Worm (Caenorhabditis elegans) whole organism, L2 larva: Measurements from ENCODE around the gene H12I19.115.

ENCODE experiments used
- C34F6.9 ChIP-seq: fragments of 150-350 bp; optimal IDR thresholded peaks from 2 replicates; lab custom pipeline; 2014; ENCODE audit warnings: missing biosample characterization, missing genetic modification characterization
- F13H6.1 ChIP-seq: sonication (generic microtip); optimal IDR thresholded peaks from 2 replicates; lab custom pipeline; 2016; ENCODE audit warnings: missing genetic modification characterization, missing compliant biosample characterization
- R02D3.7 ChIP-seq: fragments of 150-350 bp; optimal IDR thresholded peaks from 2 replicates; lab custom pipeline; 2014; ENCODE audit warnings: missing biosample characterization, missing genetic modification characterization
- Y55F3AM.14 ChIP-seq: fragments of 200-800 bp; sonication (Bioruptor generic); optimal IDR thresholded peaks from 2 replicates; lab custom pipeline; 2018; ENCODE audit warnings: mild to moderate bottlenecking, missing genetic modification characterization, missing compliant biosample characterization
- ZK546.5 ChIP-seq: sonication (generic microtip); optimal IDR thresholded peaks from 2 replicates; lab custom pipeline; 2017; ENCODE audit warnings: missing biosample characterization, missing genetic modification characterization
- alr-1 ChIP-seq: fragments of 150-350 bp; optimal IDR thresholded peaks from 2 replicates; lab custom pipeline; 2014; ENCODE audit warnings: missing biosample characterization, missing genetic modification characterization
- aly-2 ChIP-seq: fragments of 150-350 bp; optimal IDR thresholded peaks from 2 replicates; lab custom pipeline; 2014; ENCODE audit warnings: missing biosample characterization, missing genetic modification characterization
- ama-1 ChIP-seq: fragments of 150-350 bp; optimal IDR thresholded peaks from 2 replicates; lab custom pipeline; 2018; ENCODE audit warnings: inconsistent platforms
- blmp-1 ChIP-seq: sonication (generic microtip); optimal IDR thresholded peaks from 2 replicates; lab custom pipeline; 2017; ENCODE audit warnings: missing genetic modification characterization, mild to moderate bottlenecking, missing compliant biosample characterization, antibody characterized with exemption, moderate library complexity; ENCODE audit not compliant: insufficient read depth
- ceh-82 ChIP-seq: fragments of 150-350 bp; optimal IDR thresholded peaks from 2 replicates; lab custom pipeline; 2014; ENCODE audit warnings: missing biosample characterization, missing genetic modification characterization
- crh-2 ChIP-seq: sonication (generic microtip); optimal IDR thresholded peaks from 2 replicates; lab custom pipeline; 2017; ENCODE audit warnings: missing biosample characterization, missing genetic modification characterization
- dmd-4 ChIP-seq: sonication (generic microtip); optimal IDR thresholded peaks from 2 replicates; lab custom pipeline; 2017; ENCODE audit warnings: missing biosample characterization, missing genetic modification characterization
- egl-27 ChIP-seq: sonication (generic microtip); optimal IDR thresholded peaks from 3 replicates; lab custom pipeline; 2017; ENCODE audit warnings: missing biosample characterization, missing genetic modification reagents, missing genetic modification characterization
- elt-3 ChIP-seq: sonication (generic microtip); optimal IDR thresholded peaks from 2 replicates; lab custom pipeline; 2017; ENCODE audit warnings: missing biosample characterization, missing genetic modification characterization
- fos-1 ChIP-seq: fragments of 150-350 bp; optimal IDR thresholded peaks from 2 replicates; lab custom pipeline; 2014; ENCODE audit warnings: missing biosample characterization, missing genetic modification characterization
- lin-11 ChIP-seq: fragments of 150-350 bp; sonication (generic microtip); optimal IDR thresholded peaks from 2 replicates; lab custom pipeline; 2014; ENCODE audit warnings: missing biosample characterization, missing genetic modification characterization, inconsistent platforms, mixed read lengths
- lin-13 ChIP-seq: fragments of 150-350 bp; optimal IDR thresholded peaks from 2 replicates; lab custom pipeline; 2014; ENCODE audit warnings: missing biosample characterization, missing genetic modification reagents, missing genetic modification characterization
- lsy-2 ChIP-seq, 2 experiments: fragments of 150-350 bp in 1 of 2; sonication (generic microtip) in 1 of 2; optimal IDR thresholded peaks; 2 replicates each; lab custom pipeline; 2014 to 2017; ENCODE audit warnings: missing biosample characterization in 2 of 2, missing genetic modification characterization in 2 of 2
- mab-5 ChIP-seq: fragments of 150-350 bp; optimal IDR thresholded peaks from 2 replicates; lab custom pipeline; 2014; ENCODE audit warnings: missing biosample characterization, missing genetic modification characterization
- mbf-1 ChIP-seq: sonication (generic microtip); optimal IDR thresholded peaks from 2 replicates; lab custom pipeline; 2017; ENCODE audit warnings: missing biosample characterization, missing genetic modification characterization
- nhr-11 ChIP-seq: fragments of 150-350 bp; optimal IDR thresholded peaks from 2 replicates; lab custom pipeline; 2014; ENCODE audit warnings: missing biosample characterization, missing genetic modification characterization
- nhr-12 ChIP-seq: fragments of 150-350 bp; optimal IDR thresholded peaks from 2 replicates; lab custom pipeline; 2014; ENCODE audit warnings: missing biosample characterization, missing genetic modification characterization
- nhr-129 ChIP-seq: fragments of 150-350 bp; optimal IDR thresholded peaks from 2 replicates; lab custom pipeline; 2014; ENCODE audit warnings: missing biosample characterization, missing genetic modification characterization
- nhr-21 ChIP-seq: fragments of 150-350 bp; optimal IDR thresholded peaks from 2 replicates; lab custom pipeline; 2014; ENCODE audit warnings: missing biosample characterization, missing genetic modification characterization
- nhr-23 ChIP-seq: fragments of 150-350 bp; optimal IDR thresholded peaks from 2 replicates; lab custom pipeline; 2014; ENCODE audit warnings: missing biosample characterization, missing genetic modification reagents, missing genetic modification characterization
- nhr-237 ChIP-seq: fragments of 150-350 bp; optimal IDR thresholded peaks from 2 replicates; lab custom pipeline; 2014; ENCODE audit warnings: missing biosample characterization, missing genetic modification characterization
- nhr-25 ChIP-seq: fragments of 150-350 bp; sonication (generic microtip); optimal IDR thresholded peaks from 3 replicates; lab custom pipeline; 2014; ENCODE audit warnings: missing biosample characterization, missing genetic modification characterization
- nhr-6 ChIP-seq: fragments of 150-350 bp; optimal IDR thresholded peaks from 2 replicates; lab custom pipeline; 2014; ENCODE audit warnings: missing biosample characterization, missing genetic modification characterization
- nhr-77 ChIP-seq: fragments of 150-350 bp; optimal IDR thresholded peaks from 2 replicates; lab custom pipeline; 2014; ENCODE audit warnings: missing biosample characterization, missing genetic modification characterization
- peb-1 ChIP-seq: fragments of 150-350 bp; optimal IDR thresholded peaks from 2 replicates; lab custom pipeline; 2014; ENCODE audit warnings: missing biosample characterization, missing genetic modification characterization
- sem-4 ChIP-seq: fragments of 150-350 bp; optimal IDR thresholded peaks from 2 replicates; lab custom pipeline; 2014; ENCODE audit warnings: missing biosample characterization, missing genetic modification reagents, missing genetic modification characterization
- skn-1 ChIP-seq: sonication (generic microtip); optimal IDR thresholded peaks from 2 replicates; lab custom pipeline; 2017; ENCODE audit warnings: missing biosample characterization, missing genetic modification characterization
- sma-3 ChIP-seq: sonication (generic microtip); optimal IDR thresholded peaks from 2 replicates; lab custom pipeline; 2016; ENCODE audit warnings: missing genetic modification reagents, missing genetic modification characterization, missing compliant biosample characterization
- sma-9 ChIP-seq, 2 experiments: fragments of 150-350 bp in 1 of 2; sonication (generic microtip) in 1 of 2; optimal IDR thresholded peaks; 2 replicates each; lab custom pipeline; 2014 to 2016; ENCODE audit warnings: missing genetic modification characterization in 2 of 2, mild to moderate bottlenecking in 1 of 2, missing biosample characterization in 1 of 2, missing compliant biosample characterization in 1 of 2, missing genetic modification reagents in 1 of 2, moderate library complexity in 1 of 2
- snpc-4 ChIP-seq: fragments of 150-350 bp; optimal IDR thresholded peaks from 2 replicates; lab custom pipeline; 2014; ENCODE audit warnings: missing biosample characterization, missing genetic modification characterization
- unc-39 ChIP-seq: fragments of 150-350 bp; optimal IDR thresholded peaks from 2 replicates; lab custom pipeline; 2014; ENCODE audit warnings: missing biosample characterization, missing genetic modification characterization
- zag-1 ChIP-seq: fragments of 150-350 bp; optimal IDR thresholded peaks from 2 replicates; lab custom pipeline; 2014; ENCODE audit warnings: missing biosample characterization, missing genetic modification characterization
- ztf-11 ChIP-seq: sonication (generic microtip); optimal IDR thresholded peaks from 2 replicates; lab custom pipeline; 2017; ENCODE audit warnings: missing biosample characterization, missing genetic modification characterization
- ztf-4 ChIP-seq: fragments of 150-350 bp; optimal IDR thresholded peaks from 2 replicates; lab custom pipeline; 2014; ENCODE audit warnings: missing biosample characterization, missing genetic modification characterization

The H12I19.115 gene

DNA sequence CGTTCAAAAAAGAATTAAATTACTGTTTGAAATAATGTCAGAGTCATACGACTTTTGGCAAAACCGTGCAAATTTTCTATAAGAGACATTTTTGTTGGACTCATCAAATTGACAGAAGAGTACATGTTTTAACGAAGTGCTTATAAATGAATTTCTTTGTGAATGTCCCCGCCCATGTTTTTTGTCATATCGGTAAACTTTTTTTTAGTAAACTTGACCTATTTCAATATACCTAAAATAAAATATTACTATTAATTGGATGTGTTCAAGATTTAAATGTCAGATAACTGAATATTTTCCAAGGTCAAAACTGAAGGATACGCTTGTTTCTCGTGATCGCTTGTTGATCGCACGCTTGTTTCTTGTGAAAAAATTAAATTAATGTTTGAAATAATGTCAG, 30.4 kb upstream of the H12I19.115 start, which contains the start of gene R05A10.8:
TSS of gene R05A10.8 (minus strand) at position 101 of the 400 bp plus-strand sequence.
- no peak for TF ChIP-seq sma-3 (GFP tag; lab: Kevin White, UChicago)
- TF ChIP-seq ama-1 (lab: Kevin White, UChicago): no peak
- no peak for TF ChIP-seq nhr-6 (tag; lab: Kevin White, UChicago)
- no peak for TF ChIP-seq ceh-82 (tag; lab: Kevin White, UChicago)
- no peak for TF ChIP-seq unc-39 (tag; lab: Kevin White, UChicago)
- no peak for TF ChIP-seq egl-27
- TF ChIP-seq fos-1 (tag; lab: Kevin White, UChicago): no peak
- no peak for TF ChIP-seq lin-11 (tag; lab: Kevin White, UChicago)
- no peak for TF ChIP-seq nhr-21 (tag; lab: Kevin White, UChicago)
- no peak for TF ChIP-seq C34F6.9 (tag; lab: Kevin White, UChicago)
- no peak for TF ChIP-seq snpc-4
- TF ChIP-seq ztf-4 (tag; lab: Kevin White, UChicago): no peak

- TF ChIP-seq nhr-11 (no peak), mbf-1 (tag; lab: Kevin White, UChicago) (no peak), nhr-12 (no peak), crh-2 (tag; lab: Kevin White, UChicago) (no peak), sma-3 (GFP tag; lab: Kevin White, UChicago) (no peak), sem-4 (no peak), F13H6.1 (tag; lab: Kevin White, UChicago) (no peak), ZK546.5 (no peak), snpc-4 (no peak), elt-3 (tag; lab: Kevin White, UChicago) (no peak), ztf-11 (tag; lab: Kevin White, UChicago) (no peak), R02D3.7 (tag; lab: Kevin White, UChicago) (no peak), mab-5 (no peak)
These were observed 25.6 kb upstream of the H12I19.115 start, which contains the start of gene oac-38 for ce11 chrIV:14153261-14153660. Gene oac-38 (minus strand): TSS chrIV:14153361.

DNA sequence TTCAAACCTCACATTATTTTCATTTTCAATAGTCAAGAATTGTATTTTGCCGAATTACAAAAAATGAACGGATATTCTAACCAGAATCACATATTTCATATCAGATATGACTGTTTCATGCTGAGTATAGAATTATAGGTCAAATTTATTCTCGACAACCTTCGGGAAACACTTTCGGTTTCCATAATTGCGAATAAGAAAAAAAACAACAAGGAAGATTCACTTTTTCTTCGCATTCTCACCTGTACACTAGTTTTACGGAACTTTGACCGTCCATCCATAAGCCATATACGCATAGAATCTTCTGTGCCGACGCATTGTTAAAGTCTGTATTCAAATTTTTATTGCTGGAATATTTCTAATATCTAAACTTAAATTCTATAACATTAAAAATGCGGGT, 17.9 kb upstream of the H12I19.115 start, which contains the start of gene oac-37:
TSS of gene oac-37 (plus strand) at position 301 of the 400 bp plus-strand sequence.
- TF ChIP-seq nhr-129 (tag; lab: Kevin White, UChicago): no peak
- TF ChIP-seq R02D3.7 (tag; lab: Kevin White, UChicago): no peak
- TF ChIP-seq sma-9 (GFP tag; optimal IDR thresholded peaks at IDR 0.05; lab: Kevin White, UChicago): no peak
- TF ChIP-seq sma-9 (tag; optimal IDR thresholded peaks at IDR 0.05; lab: Kevin White, UChicago): no peak
- no peak for TF ChIP-seq lsy-2 (tag; optimal IDR thresholded peaks at IDR 0.05; lab: Kevin White, UChicago)
- no peak for TF ChIP-seq nhr-25 (tag; lab: Kevin White, UChicago)
- TF ChIP-seq dmd-4 (tag; lab: Kevin White, UChicago): no peak

DNA sequence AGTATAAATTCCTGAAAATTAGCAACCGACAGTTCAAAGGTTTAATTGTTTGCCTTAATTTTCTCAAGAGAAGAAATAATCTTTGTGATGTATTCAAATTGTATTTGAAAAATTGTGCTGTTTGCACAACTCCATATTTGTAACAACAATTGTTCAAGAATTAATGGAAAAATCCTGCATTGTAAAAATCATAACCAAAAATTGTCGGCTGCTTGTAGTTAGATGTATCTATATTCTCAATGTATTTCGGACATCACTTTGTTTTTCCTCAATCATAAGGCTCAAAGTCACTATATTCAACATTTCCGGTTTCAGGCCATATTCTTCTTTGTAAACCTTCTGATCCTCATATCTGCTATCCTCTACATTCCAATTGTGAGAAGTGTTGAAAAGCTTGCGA, 15.4 kb upstream of the H12I19.115 start:
- TF ChIP-seq blmp-1 (tag; lab: Kevin White, UChicago) (no peak), lin-13 (GFP tag; lab: Kevin White, UChicago) (no peak), mab-5 (no peak), dmd-4 (tag; lab: Kevin White, UChicago) (no peak), zag-1 (tag; lab: Kevin White, UChicago) (no peak), nhr-21 (tag; lab: Kevin White, UChicago) (no peak), alr-1 (tag; lab: Kevin White, UChicago) (no peak), nhr-237 (no peak), mbf-1 (tag; lab: Kevin White, UChicago) (no peak), sem-4 (no peak), nhr-11 (no peak), elt-3 (tag; lab: Kevin White, UChicago) (no peak), peb-1 (no peak), R02D3.7 (tag; lab: Kevin White, UChicago) (no peak), nhr-77 (tag; lab: Kevin White, UChicago) (no peak), ztf-11 (tag; lab: Kevin White, UChicago) (no peak), skn-1 (tag; lab: Kevin White, UChicago) (no peak), lsy-2 (tag; optimal IDR thresholded peaks at IDR 0.05; lab: Kevin White, UChicago) (no peak)

DNA sequence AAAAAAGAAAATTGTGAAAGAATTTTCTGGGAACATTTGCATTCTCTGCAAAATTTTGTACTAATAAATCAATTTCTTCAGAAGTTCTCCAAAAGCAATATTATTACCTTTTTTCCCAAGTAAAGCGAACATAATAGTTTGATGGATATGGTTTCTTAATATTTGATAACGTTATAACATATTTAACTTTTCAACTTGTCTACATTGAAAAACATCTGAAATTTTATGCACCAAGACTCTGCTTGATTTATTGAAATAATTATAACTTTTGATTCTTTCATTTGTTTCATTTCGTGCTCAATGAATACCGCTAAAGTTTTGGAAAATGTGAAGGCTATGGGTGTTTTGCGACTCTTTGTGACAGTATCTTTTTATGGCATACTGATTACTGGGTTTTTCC, 9.4 kb upstream of the H12I19.115 start, which contains the start of gene srz-31:
TSS of gene srz-31 (plus strand) at position 301 of the 400 bp plus-strand sequence.
- no peak for TF ChIP-seq aly-2 (tag; lab: Kevin White, UChicago)
- no peak for TF ChIP-seq Y55F3AM.14
- TF ChIP-seq dmd-4 (tag; lab: Kevin White, UChicago): no peak
- no peak for TF ChIP-seq fos-1 (tag; lab: Kevin White, UChicago)
- no peak for TF ChIP-seq lsy-2 (tag; optimal IDR thresholded peaks at IDR 0.05; lab: Kevin White, UChicago)
- no peak for TF ChIP-seq nhr-23 (tag; lab: Kevin White, UChicago)
- no peak for TF ChIP-seq crh-2 (tag; lab: Kevin White, UChicago)
